Worm (Caenorhabditis elegans): Measurements from ENCODE around the gene clr-1.

Gene clr-1

ce11 chrII:5522637-5523036 is 56.5 kb downstream of the clr-1 start, which contains the start of gene ZK177.11:
Gene ZK177.11, plus strand, starts transcription at chrII:5522937.
- no peak for TF ChIP-seq hlh-30 (tag; optimal IDR thresholded peaks at IDR 0.05; ENCODE audit: insufficient read depth)
- TF ChIP-seq syd-9 (tag; optimal IDR thresholded peaks at IDR 0.05): no peak
- no peak for TF ChIP-seq nfya-1 (tag; optimal IDR thresholded peaks at IDR 0.05)
- TF ChIP-seq ahr-1 (tag; optimal IDR thresholded peaks at IDR 0.05): no peak
- TF ChIP-seq npax-4 (tag; optimal IDR thresholded peaks at IDR 0.05): no peak
- TF ChIP-seq ceh-31 (tag; optimal IDR thresholded peaks at IDR 0.05): no peak
- TF ChIP-seq odd-2 (tag; optimal IDR thresholded peaks at IDR 0.05): no peak
- no peak for TF ChIP-seq lim-6 (tag; optimal IDR thresholded peaks at IDR 0.05)
- no peak for TF ChIP-seq ttx-3 (tag; optimal IDR thresholded peaks at IDR 0.05)
- no peak for TF ChIP-seq sox-2 (GFP tag; IDR thresholded peaks at IDR 0.05)
- TF ChIP-seq ceh-30 (tag; optimal IDR thresholded peaks at IDR 0.05): no peak
- TF ChIP-seq pqm-1 (tag; optimal IDR thresholded peaks at IDR 0.05): no peak
- no peak for TF ChIP-seq ztf-16 (tag; optimal IDR thresholded peaks at IDR 0.05)
- no peak for TF ChIP-seq ceh-34 (tag; optimal IDR thresholded peaks at IDR 0.05)
- no peak for TF ChIP-seq fax-1 (tag; optimal IDR thresholded peaks at IDR 0.05)
- TF ChIP-seq unc-42 (tag; optimal IDR thresholded peaks at IDR 0.05): no peak
